Worm (Caenorhabditis elegans) whole organism, L1 larva: ENCODE data around the gene F48G7.12.

Experiments used
- alr-1 ChIP-seq: fragments of 200-800 bp; sonication (Bioruptor generic); optimal IDR thresholded peaks from 2 replicates; lab custom pipeline; 2018; ENCODE audit warnings: borderline replicate concordance, mild to moderate bottlenecking, missing genetic modification characterization, missing compliant biosample characterization
- egl-13 ChIP-seq: sonication (generic microtip); optimal IDR thresholded peaks from 2 replicates; lab custom pipeline; 2016; ENCODE audit warnings: missing genotype, missing genetic modification reagents, missing genetic modification characterization, missing compliant biosample characterization
- elt-2 ChIP-seq: sonication (generic microtip); optimal IDR thresholded peaks from 2 replicates; lab custom pipeline; 2016; ENCODE audit warnings: missing genetic modification characterization, mild to moderate bottlenecking, inconsistent platforms, missing compliant biosample characterization, missing genetic modification reagents
- fos-1 ChIP-seq: fragments of 150-350 bp; optimal IDR thresholded peaks from 2 replicates; lab custom pipeline; 2014; ENCODE audit warnings: missing biosample characterization, missing genetic modification characterization
- irx-1 ChIP-seq: sonication (generic microtip); optimal IDR thresholded peaks from 2 replicates; lab custom pipeline; 2016; ENCODE audit warnings: missing genetic modification characterization, missing compliant biosample characterization
- lir-3 ChIP-seq: sonication (generic microtip); optimal IDR thresholded peaks from 2 replicates; lab custom pipeline; 2016; ENCODE audit warnings: mild to moderate bottlenecking, missing genetic modification characterization, moderate library complexity, missing compliant biosample characterization; ENCODE audit not compliant: poor library complexity
- mdl-1 ChIP-seq, 2 experiments: fragments of 150-350 bp; optimal IDR thresholded peaks; 2 replicates each; lab custom pipeline; 2014 to 2017; ENCODE audit warnings: missing biosample characterization in 2 of 2, missing genetic modification characterization in 2 of 2, inconsistent platforms in 1 of 2
- mef-2 ChIP-seq: fragments of 150-350 bp; optimal IDR thresholded peaks from 2 replicates; lab custom pipeline; 2014; ENCODE audit warnings: missing biosample characterization, missing genetic modification characterization
- nhr-77 ChIP-seq: fragments of 150-350 bp; optimal IDR thresholded peaks from 2 replicates; lab custom pipeline; 2014; ENCODE audit warnings: missing biosample characterization, missing genetic modification characterization
- pax-3 ChIP-seq: fragments of 200-800 bp; sonication (Bioruptor generic); optimal IDR thresholded peaks from 2 replicates; lab custom pipeline; 2018; ENCODE audit warnings: mild to moderate bottlenecking, missing genetic modification characterization, moderate library complexity, missing compliant biosample characterization
- sox-4 ChIP-seq: sonication (generic microtip); optimal IDR thresholded peaks from 2 replicates; lab custom pipeline; 2016; ENCODE audit warnings: missing genetic modification characterization, missing compliant biosample characterization
- zag-1 ChIP-seq: fragments of 150-350 bp; optimal IDR thresholded peaks from 2 replicates; lab custom pipeline; 2014; ENCODE audit warnings: missing biosample characterization, missing genetic modification characterization

DNA sequence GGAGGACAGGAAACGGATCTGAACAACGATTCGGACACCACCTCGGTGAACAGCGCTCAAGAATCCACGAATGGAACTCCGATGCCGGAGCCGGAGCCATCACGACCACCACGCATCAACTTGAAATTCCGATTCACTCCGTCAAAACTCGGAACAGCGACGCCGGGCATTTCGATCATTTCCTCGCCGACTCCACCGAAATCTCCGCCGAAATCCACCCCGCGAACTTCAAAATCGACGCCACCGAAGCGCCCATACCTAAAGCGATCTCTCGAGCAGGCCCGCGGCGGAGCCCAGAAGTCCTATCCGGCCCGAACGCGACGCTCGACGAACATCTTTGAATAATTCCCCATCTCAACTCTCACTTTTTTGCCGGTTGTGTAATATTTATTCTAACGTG lies 43.5 kb upstream of the F48G7.12 start:
- TF ChIP-seq mdl-1 (tag; optimal IDR thresholded peaks at IDR 0.05; lab: Kevin White, UChicago) (no peak), zag-1 (tag; lab: Kevin White, UChicago) (no peak), irx-1 (tag; lab: Kevin White, UChicago) (no peak), nhr-77 (tag; lab: Kevin White, UChicago) (no peak), sox-4 (tag; lab: Kevin White, UChicago) (no peak), egl-13 (tag; lab: Kevin White, UChicago) (no peak), alr-1 (tag; lab: Kevin White, UChicago) (no peak), pax-3 (tag; lab: Kevin White, UChicago) (no peak), elt-2 (tag; lab: Kevin White, UChicago) (no peak), lir-3 (no peak), fos-1 (tag; lab: Kevin White, UChicago) (no peak), mef-2 (tag; lab: Kevin White, UChicago) (no peak)
